Fruit fly (Drosophila melanogaster): ENCODE results near the gene CG13086.

DNA sequence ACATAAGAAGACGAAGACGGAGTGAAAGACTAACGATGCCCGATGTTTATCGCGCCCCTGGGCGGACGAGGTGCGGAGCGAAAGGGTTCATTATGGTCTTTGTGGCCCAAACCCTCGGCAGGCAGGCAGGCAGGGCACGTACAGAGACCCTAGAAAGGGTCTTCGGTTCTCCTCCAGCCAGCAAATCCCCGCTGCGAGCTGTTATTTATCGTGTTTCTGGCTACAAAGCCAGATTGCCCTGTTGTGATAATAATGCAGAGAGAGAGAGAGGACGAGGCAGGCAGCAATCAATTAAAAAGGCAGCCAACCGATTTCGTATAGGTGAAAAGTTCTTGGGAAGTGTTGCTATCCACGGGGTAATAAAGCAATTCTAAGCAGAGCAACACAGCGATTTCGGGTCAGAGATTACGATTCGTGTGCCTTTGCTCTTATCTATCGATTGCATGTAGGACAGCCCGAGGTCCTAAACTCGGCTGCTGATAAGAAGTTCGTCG lies 40.6 kb upstream of the CG13086 start:
- TF ChIP-seq CG9948 (tag; optimal IDR thresholded peaks at IDR 0.05) (no peak), CG14655 (GFP tag; optimal IDR thresholded peaks at IDR 0.05) (no peak), Ets98B (GFP tag; IDR thresholded peaks at IDR 0.05) (no peak), CG8301 (tag; optimal IDR thresholded peaks at IDR 0.05) (no peak), gl (tag; optimal IDR thresholded peaks at IDR 0.05) (no peak), CG8159 (tag; optimal IDR thresholded peaks at IDR 0.05) (no peak), fd96Ca (GFP tag; IDR thresholded peaks at IDR 0.05) (no peak), CG10348 (GFP tag; IDR thresholded peaks at IDR 0.05) (no peak), CG34367 (tag; optimal IDR thresholded peaks at IDR 0.05) (no peak), CG32121 (GFP tag; IDR thresholded peaks at IDR 0.05) (no peak), rn (GFP tag; IDR thresholded peaks at IDR 0.05) (no peak)
